Fruit fly (Drosophila melanogaster) whole organism, embryonic: ENCODE data around the gene trk.

Experiments used
- Antp ChIP-seq: fragments of 200-800 bp; sonication (Bioruptor generic); optimal IDR thresholded peaks from 3 replicates; lab custom pipeline; 2016; ENCODE audit warnings: missing biosample characterization, missing genetic modification characterization
- CG10209 ChIP-seq: fragments of 200-800 bp; sonication (Bioruptor generic); optimal IDR thresholded peaks from 3 replicates; lab custom pipeline; 2017; ENCODE audit warnings: missing biosample characterization, mild to moderate bottlenecking, missing genetic modification characterization, missing genetic modification reagents
- CG10543 ChIP-seq: fragments of 200-800 bp; sonication (Bioruptor generic); optimal IDR thresholded peaks from 3 replicates; lab custom pipeline; 2017; ENCODE audit warnings: missing biosample characterization, mild to moderate bottlenecking, missing genetic modification characterization, moderate library complexity
- CG10654 ChIP-seq: fragments of 200-800 bp; sonication (Bioruptor generic); optimal IDR thresholded peaks from 2 replicates; lab custom pipeline; 2016; ENCODE audit warnings: missing biosample characterization, missing genetic modification characterization
- CG12769 ChIP-seq: fragments of 200-800 bp; sonication (Bioruptor generic); optimal IDR thresholded peaks from 2 replicates; lab custom pipeline; 2019; ENCODE audit warnings: missing biosample characterization, mild to moderate bottlenecking, missing genetic modification characterization, moderate library complexity
- CG13775 ChIP-seq: fragments of 200-800 bp; sonication (Bioruptor generic); optimal IDR thresholded peaks from 3 replicates; lab custom pipeline; 2017; ENCODE audit warnings: missing biosample characterization, mild to moderate bottlenecking, missing genetic modification characterization
- CG14441 ChIP-seq: fragments of 200-800 bp; sonication (Bioruptor generic); IDR thresholded peaks from 2 replicates; pipeline ENCODE4 v1.3.6; 2022; ENCODE audit warnings: missing biosample characterization, missing genetic modification characterization
- CG1529 ChIP-seq: fragments of 200-800 bp; sonication (Bioruptor generic); optimal IDR thresholded peaks from 3 replicates; lab custom pipeline; 2018; ENCODE audit warnings: missing biosample characterization, missing genetic modification characterization
- CG17359 ChIP-seq: fragments of 200-800 bp; sonication (Bioruptor generic); optimal IDR thresholded peaks from 3 replicates; lab custom pipeline; 2018; ENCODE audit warnings: missing biosample characterization, mild to moderate bottlenecking, missing genetic modification characterization, moderate library complexity
- CG1832 ChIP-seq: fragments of 200-800 bp; sonication (Bioruptor generic); optimal IDR thresholded peaks from 2 replicates; lab custom pipeline; 2017; ENCODE audit warnings: missing biosample characterization, mild to moderate bottlenecking, missing genetic modification characterization, inconsistent platforms
- CG18476 ChIP-seq: fragments of 200-800 bp; sonication (Bioruptor generic); optimal IDR thresholded peaks from 2 replicates; lab custom pipeline; 2016; ENCODE audit warnings: missing biosample characterization, mild to moderate bottlenecking, missing genetic modification characterization
- CG18599 ChIP-seq: fragments of 200-800 bp; sonication (Bioruptor generic); optimal IDR thresholded peaks from 3 replicates; lab custom pipeline; 2017; ENCODE audit warnings: missing biosample characterization, missing genetic modification characterization, mild to moderate bottlenecking, moderate library complexity, missing genetic modification reagents
- CG18619 ChIP-seq: fragments of 200-800 bp; sonication (Bioruptor generic); optimal IDR thresholded peaks from 3 replicates; lab custom pipeline; 2017; ENCODE audit warnings: missing biosample characterization, mild to moderate bottlenecking, missing genetic modification characterization
- CG2116 ChIP-seq: fragments of 200-800 bp; sonication (Bioruptor generic); optimal IDR thresholded peaks from 3 replicates; lab custom pipeline; 2018; ENCODE audit warnings: missing biosample characterization, mild to moderate bottlenecking, missing genetic modification characterization
- CG2678 ChIP-seq: fragments of 200-800 bp; sonication (Bioruptor generic); optimal IDR thresholded peaks from 3 replicates; lab custom pipeline; 2019; ENCODE audit warnings: missing biosample characterization, mild to moderate bottlenecking, missing genetic modification characterization, moderate library complexity
- CG2712 ChIP-seq: fragments of 200-800 bp; optimal IDR thresholded peaks from 3 replicates; lab custom pipeline; 2019; ENCODE audit warnings: missing biosample characterization, mild to moderate bottlenecking, missing genetic modification characterization, moderate library complexity
- CG3163 ChIP-seq: fragments of 200-800 bp; sonication (Bioruptor generic); optimal IDR thresholded peaks from 3 replicates; lab custom pipeline; 2016; ENCODE audit warnings: missing biosample characterization, missing genetic modification characterization
- CG3407 ChIP-seq: fragments of 200-800 bp; sonication (Bioruptor generic); optimal IDR thresholded peaks from 2 replicates; lab custom pipeline; 2018; ENCODE audit warnings: missing biosample characterization, mild to moderate bottlenecking, missing genetic modification characterization
- CG5953 ChIP-seq: fragments of 200-800 bp; sonication (Bioruptor generic); IDR thresholded peaks from 2 replicates; pipeline ENCODE4 v1.3.6; 2022; ENCODE audit warnings: missing biosample characterization, missing genetic modification characterization
- CG6854 ChIP-seq: fragments of 200-800 bp; sonication (Bioruptor generic); optimal IDR thresholded peaks from 3 replicates; lab custom pipeline; 2017; ENCODE audit warnings: missing biosample characterization, mild to moderate bottlenecking, missing genetic modification characterization
- CG7987 ChIP-seq: fragments of 200-800 bp; sonication (Bioruptor generic); optimal IDR thresholded peaks from 2 replicates; lab custom pipeline; 2018; ENCODE audit warnings: missing biosample characterization, mild to moderate bottlenecking, missing genetic modification characterization, moderate library complexity
- CG8944 ChIP-seq: fragments of 200-800 bp; sonication (Bioruptor generic); optimal IDR thresholded peaks from 3 replicates; lab custom pipeline; 2016; ENCODE audit warnings: missing biosample characterization, missing genetic modification characterization
- CTCF ChIP-seq: fragments of 200-800 bp; sonication (Bioruptor generic); optimal IDR thresholded peaks from 2 replicates; lab custom pipeline; 2017; ENCODE audit warnings: missing biosample characterization, mild to moderate bottlenecking, missing genetic modification characterization, moderate library complexity
- D19B ChIP-seq: fragments of 200-800 bp; sonication (Bioruptor generic); optimal IDR thresholded peaks from 2 replicates; lab custom pipeline; 2017; ENCODE audit warnings: missing biosample characterization, mild to moderate bottlenecking, missing genetic modification characterization
- Dad ChIP-seq: fragments of 200-800 bp; sonication (Bioruptor generic); optimal IDR thresholded peaks from 3 replicates; lab custom pipeline; 2016; ENCODE audit warnings: missing biosample characterization, missing genetic modification characterization
- Dfd ChIP-seq, 2 experiments: fragments of >200 bp; optimal IDR thresholded peaks; 2 replicates each; lab custom pipeline; 2017; ENCODE audit warnings: missing biosample characterization in 2 of 2, missing genetic modification characterization in 2 of 2
- Ets65A ChIP-seq: fragments of 200-800 bp; sonication (Bioruptor generic); peaks from one replicate; lab custom pipeline; 2016; ENCODE audit warnings: missing biosample characterization, missing genetic modification characterization
- Hand ChIP-seq: fragments of 200-800 bp; sonication (Bioruptor generic); optimal IDR thresholded peaks from 2 replicates; lab custom pipeline; 2017; ENCODE audit warnings: mild to moderate bottlenecking, missing biosample characterization, missing genetic modification reagents, missing genetic modification characterization
- Hr51 ChIP-seq, 2 experiments: fragments of 200-800 bp; sonication (Bioruptor generic); optimal IDR thresholded peaks; 2 replicates in 1 of 2; 3 replicates in 1 of 2; lab custom pipeline; 2016 to 2018; ENCODE audit warnings: missing biosample characterization in 2 of 2, missing genetic modification characterization in 2 of 2, mild to moderate bottlenecking in 1 of 2, moderate library complexity in 1 of 2
- Med ChIP-seq: fragments of 200-800 bp; sonication (Bioruptor generic); peaks from one replicate; lab custom pipeline; 2016; ENCODE audit warnings: missing biosample characterization, missing genetic modification characterization, mild to moderate bottlenecking, inconsistent platforms, moderate library complexity
- Meics ChIP-seq: fragments of 200-800 bp; sonication (Bioruptor generic); optimal IDR thresholded peaks from 2 replicates; lab custom pipeline; 2017; ENCODE audit warnings: missing biosample characterization, mild to moderate bottlenecking, missing genetic modification characterization
- Mes4 ChIP-seq: fragments of 200-800 bp; sonication (Bioruptor generic); optimal IDR thresholded peaks from 2 replicates; lab custom pipeline; 2016; ENCODE audit warnings: missing biosample characterization, missing genetic modification characterization
- NC2β ChIP-seq: fragments of 200-800 bp; sonication (Bioruptor generic); optimal IDR thresholded peaks from 2 replicates; lab custom pipeline; 2016; ENCODE audit warnings: missing biosample characterization, missing genetic modification characterization
- NK7.1 ChIP-seq: fragments of 200-800 bp; sonication (Bioruptor generic); optimal IDR thresholded peaks from 3 replicates; lab custom pipeline; 2016; ENCODE audit warnings: missing biosample characterization, missing genetic modification characterization
- Oaz ChIP-seq: fragments of 200-800 bp; sonication (Bioruptor generic); IDR thresholded peaks from 2 replicates; pipeline ENCODE4 v1.3.6; 2022; ENCODE audit warnings: missing biosample characterization, missing genetic modification characterization
- Scr ChIP-seq: fragments of 200-800 bp; sonication (Bioruptor generic); IDR thresholded peaks from 2 replicates; pipeline ENCODE4 v1.3.6; 2022; ENCODE audit warnings: missing biosample characterization, missing genetic modification characterization; ENCODE audit not compliant: partially characterized antibody
- Ssrp ChIP-seq: fragments of 200-800 bp; sonication (Bioruptor generic); optimal IDR thresholded peaks from 2 replicates; lab custom pipeline; 2018; ENCODE audit warnings: missing biosample characterization, mild to moderate bottlenecking, missing genetic modification characterization, moderate library complexity
- disco-r ChIP-seq: fragments of 200-800 bp; sonication (Bioruptor generic); optimal IDR thresholded peaks from 2 replicates; lab custom pipeline; 2016; ENCODE audit warnings: missing biosample characterization, missing genetic modification characterization
- exex ChIP-seq: fragments of 200-800 bp; sonication (Bioruptor generic); optimal IDR thresholded peaks from 4 replicates; lab custom pipeline; 2018; ENCODE audit warnings: missing biosample characterization, mild to moderate bottlenecking, missing genetic modification characterization, moderate library complexity
- grau ChIP-seq: fragments of 200-800 bp; optimal IDR thresholded peaks from 3 replicates; lab custom pipeline; 2019; ENCODE audit warnings: missing biosample characterization, mild to moderate bottlenecking, missing genetic modification characterization, moderate library complexity
- lola ChIP-seq, 3 experiments: fragments of >200 bp in 2 of 3; fragments of 200-800 bp in 1 of 3; sonication (Bioruptor generic) in 1 of 3; optimal IDR thresholded peaks; 2 replicates each; lab custom pipeline; 2017 to 2019; ENCODE audit warnings: missing biosample characterization in 3 of 3, missing genetic modification characterization in 3 of 3, mild to moderate bottlenecking in 1 of 3, moderate library complexity in 1 of 3
- nau ChIP-seq: fragments of 200-800 bp; sonication (Bioruptor generic); optimal IDR thresholded peaks from 3 replicates; lab custom pipeline; 2017; ENCODE audit warnings: missing biosample characterization, mild to moderate bottlenecking, missing genetic modification characterization, missing genetic modification reagents
- phol ChIP-seq: fragments of 200-800 bp; sonication (Bioruptor generic); optimal IDR thresholded peaks from 3 replicates; lab custom pipeline; 2018; ENCODE audit warnings: missing biosample characterization, mild to moderate bottlenecking, missing genetic modification characterization, moderate library complexity
- repo ChIP-seq: fragments of 200-800 bp; sonication (Bioruptor generic); optimal IDR thresholded peaks from 2 replicates; lab custom pipeline; 2016; ENCODE audit warnings: missing biosample characterization, missing genetic modification characterization
- salm ChIP-seq: fragments of 200-800 bp; sonication (Bioruptor generic); optimal IDR thresholded peaks from 2 replicates; lab custom pipeline; 2018; ENCODE audit warnings: missing biosample characterization, mild to moderate bottlenecking, missing genetic modification characterization
- sim ChIP-seq: fragments of 200-800 bp; sonication (Bioruptor generic); IDR thresholded peaks from 2 replicates; pipeline ENCODE4 v1.3.6; 2022; ENCODE audit warnings: missing biosample characterization, missing genetic modification characterization
- sisA ChIP-seq: fragments of 200-800 bp; sonication (Bioruptor generic); IDR thresholded peaks from 2 replicates; pipeline ENCODE4 v1.3.6; 2022; ENCODE audit warnings: missing biosample characterization, missing genetic modification characterization
- slbo ChIP-seq: fragments of 200-800 bp; sonication (Bioruptor generic); IDR thresholded peaks from 2 replicates; pipeline ENCODE4 v1.3.6; 2022; ENCODE audit warnings: missing biosample characterization, missing genetic modification characterization
- trem ChIP-seq: fragments of 200-800 bp; optimal IDR thresholded peaks from 3 replicates; lab custom pipeline; 2019; ENCODE audit warnings: missing biosample characterization, mild to moderate bottlenecking, missing genetic modification characterization, moderate library complexity
- twi ChIP-seq: fragments of 200-800 bp; optimal IDR thresholded peaks from 2 replicates; lab custom pipeline; 2019; ENCODE audit warnings: missing biosample characterization, mild to moderate bottlenecking, missing genetic modification characterization, moderate library complexity
- unpg ChIP-seq: fragments of 200-800 bp; sonication (Bioruptor generic); optimal IDR thresholded peaks from 3 replicates; lab custom pipeline; 2018; ENCODE audit warnings: missing biosample characterization, mild to moderate bottlenecking, missing genetic modification characterization, moderate library complexity
- z ChIP-seq: fragments of 200-800 bp; sonication (Bioruptor generic); IDR thresholded peaks from 3 replicates; pipeline ENCODE4 v1.3.6; 2022; ENCODE audit warnings: missing biosample characterization, missing genetic modification characterization

The trk gene

DNA sequence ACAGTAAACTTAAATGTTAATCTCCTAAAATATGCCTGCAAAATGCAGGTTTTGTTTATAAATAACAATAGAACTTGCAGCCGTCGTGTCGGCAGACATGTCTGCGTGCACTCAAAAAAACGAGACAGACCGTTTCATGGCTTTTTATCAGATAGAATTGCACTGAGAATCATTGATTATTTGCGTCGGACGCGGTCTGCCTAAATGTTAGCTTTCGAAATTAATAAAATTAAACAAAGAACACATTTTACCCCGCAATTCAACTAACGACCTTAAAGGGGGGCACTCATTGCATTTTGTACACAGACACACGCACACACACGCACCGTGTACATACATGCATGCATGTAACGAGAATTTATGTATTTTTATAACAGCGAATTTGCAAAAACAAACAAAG is 4.7 kb upstream of the trk start (continued):
- TF ChIP-seq Scr (GFP tag; lab: Robert Waterston, UW) (no peak), unpg (no peak), exex (tag; lab: Kevin White, UChicago) (no peak), CG2678 (no peak), Meics (GFP tag; lab: Kevin White, UChicago) (no peak), Dfd (GFP tag; optimal IDR thresholded peaks at IDR 0.05; lab: Kevin White, UChicago) (no peak), CG12769 (tag; lab: Kevin White, UChicago) (no peak), Oaz (GFP tag; lab: Robert Waterston, UW) (no peak), Mes4 (GFP tag; lab: Kevin White, UChicago) (peak; percentile 1), CG17359 (no peak), CG13775 (GFP tag; lab: Kevin White, UChicago) (peak; percentile 31), CG3407 (GFP tag; lab: Kevin White, UChicago) (peak; percentile 18), Ets65A (GFP tag; lab: Kevin White, UChicago) (peak; percentile 53), CG10654 (GFP tag; lab: Kevin White, UChicago) (no peak), Hr51 (GFP tag; optimal IDR thresholded peaks at IDR 0.05; lab: Kevin White, UChicago) (no peak), NC2β (GFP tag; lab: Kevin White, UChicago) (peak; percentile 50), slbo (GFP tag; lab: Robert Waterston, UW) (no peak), CG2712 (tag; lab: Kevin White, UChicago) (no peak), CTCF (no peak), CG18476 (GFP tag; lab: Kevin White, UChicago) (no peak), Antp (peak; percentile 24), sisA (GFP tag; lab: Robert Waterston, UW) (no peak), CG5953 (GFP tag; lab: Robert Waterston, UW) (no peak), CG6854 (no peak), CG3163 (GFP tag; lab: Kevin White, UChicago) (no peak), CG1832 (GFP tag; lab: Kevin White, UChicago) (no peak), CG7987 (GFP tag; lab: Kevin White, UChicago) (peak; percentile 11), Ssrp (no peak), CG2116 (GFP tag; lab: Kevin White, UChicago) (no peak), phol (tag; lab: Kevin White, UChicago) (peak; percentile 28), Dad (GFP tag; lab: Kevin White, UChicago) (peak; percentile 7), z (GFP tag; lab: Robert Waterston, UW) (no peak), CG10543 (no peak), salm (tag; lab: Kevin White, UChicago) (no peak), CG1529 (GFP tag; lab: Kevin White, UChicago) (no peak), repo (GFP tag; lab: Kevin White, UChicago) (no peak), lola (GFP tag; optimal IDR thresholded peaks at IDR 0.05; lab: Kevin White, UChicago) (no peak), D19B (no peak), sim (peak; percentile 43; the same call in 1 of the 2 replicates), NK7.1 (GFP tag; lab: Kevin White, UChicago) (no peak), nau (no peak), Hand (GFP tag; lab: Kevin White, UChicago) (no peak), trem (no peak), CG8944 (peak; percentile 4), disco-r (GFP tag; lab: Kevin White, UChicago) (no peak), twi (tag; lab: Kevin White, UChicago) (no peak), CG18599 (no peak), grau (tag; lab: Kevin White, UChicago) (no peak), Med (GFP tag; lab: Kevin White, UChicago) (peak; percentile 86), CG14441 (GFP tag; lab: Robert Waterston, UW) (peak; percentile 41; the same call in 1 of the 2 replicates), CG10209 (no peak), CG18619 (GFP tag; lab: Kevin White, UChicago) (no peak)
